Worm (Caenorhabditis elegans): Measurements from ENCODE around the gene nhr-124.

ce11 chrV:3868905-3869304, 17.1 kb downstream of the nhr-124 start, which contains the start of gene nhr-157:
- TF ChIP-seq ceh-82 (tag; optimal IDR thresholded peaks at IDR 0.05) (no peak), skn-1 (tag; optimal IDR thresholded peaks at IDR 0.05) (no peak), efl-1 (optimal IDR thresholded peaks at IDR 0.05) (no peak), efl-1 (GFP tag; optimal IDR thresholded peaks at IDR 0.05 in 1 of 2) (no peak), tbx-2 (tag; optimal IDR thresholded peaks at IDR 0.05) (no peak), elt-3 (tag; optimal IDR thresholded peaks at IDR 0.05) (no peak), nhr-11 (tag; optimal IDR thresholded peaks at IDR 0.05) (no peak), mdl-1 (tag; optimal IDR thresholded peaks at IDR 0.05) (no peak), ama-1 (optimal IDR thresholded peaks at IDR 0.05) (no peak), aly-2 (tag; optimal IDR thresholded peaks at IDR 0.05) (no peak)
